Worm (Caenorhabditis elegans) whole organism, L1 larva: ENCODE measurements around the gene Y43F8B.11.

Experiments
- C04F5.9 ChIP-seq: sonication (generic microtip); optimal IDR thresholded peaks from 2 replicates; lab custom pipeline; 2016; ENCODE audit warnings: missing genetic modification characterization, missing compliant biosample characterization
- C16A3.4 ChIP-seq: fragments of 150-350 bp; optimal IDR thresholded peaks from 2 replicates; lab custom pipeline; 2014; ENCODE audit warnings: missing biosample characterization, missing genetic modification characterization
- Y116A8C.19 ChIP-seq: sonication (generic microtip); optimal IDR thresholded peaks from 2 replicates; lab custom pipeline; 2016; ENCODE audit warnings: missing compliant biosample characterization, missing genetic modification characterization, borderline replicate concordance
- alr-1 ChIP-seq: fragments of 200-800 bp; sonication (Bioruptor generic); optimal IDR thresholded peaks from 2 replicates; lab custom pipeline; 2018; ENCODE audit warnings: borderline replicate concordance, mild to moderate bottlenecking, missing genetic modification characterization, missing compliant biosample characterization
- ceh-8 ChIP-seq: fragments of 200-800 bp; sonication (Bioruptor generic); optimal IDR thresholded peaks from 2 replicates; lab custom pipeline; 2018; ENCODE audit warnings: mild to moderate bottlenecking, missing genetic modification characterization, moderate library complexity, missing compliant biosample characterization
- ceh-82 ChIP-seq, 3 experiments: fragments of 150-350 bp in 1 of 3; sonication (generic microtip) in 2 of 3; optimal IDR thresholded peaks; 2 replicates each; lab custom pipeline; 2014 to 2017; ENCODE audit warnings: missing biosample characterization in 3 of 3, missing genetic modification characterization in 3 of 3
- ceh-88 ChIP-seq: fragments of 200-800 bp; sonication (Bioruptor generic); IDR thresholded peaks from 2 replicates; pipeline ENCODE4 v1.3.6; 2022; ENCODE audit warnings: missing genetic modification characterization, missing compliant biosample characterization
- dpl-1 ChIP-seq, 3 experiments: fragments of 150-350 bp in 2 of 3; sonication (generic microtip) in 1 of 3; optimal IDR thresholded peaks; 2 replicates each; lab custom pipeline; 2014 to 2017; ENCODE audit warnings: missing biosample characterization in 3 of 3, missing genetic modification characterization in 3 of 3, missing genetic modification reagents in 3 of 3
- dsc-1 ChIP-seq: sonication (generic microtip); optimal IDR thresholded peaks from 2 replicates; lab custom pipeline; 2016; ENCODE audit warnings: mild to moderate bottlenecking, missing genetic modification characterization, missing compliant biosample characterization
- efl-1 ChIP-seq, 4 experiments: fragments of 150-350 bp; optimal IDR thresholded peaks in 3 of 4; peaks in 1 of 4; 1 replicate in 1 of 4; 2 replicates in 3 of 4; lab custom pipeline; 2014; ENCODE audit warnings: missing biosample characterization in 2 of 4, missing genetic modification characterization in 2 of 4, missing genetic modification reagents in 2 of 4
- efl-3 ChIP-seq: fragments of 200-800 bp; sonication (Bioruptor generic); optimal IDR thresholded peaks from 2 replicates; lab custom pipeline; 2018; ENCODE audit warnings: mild to moderate bottlenecking, missing genetic modification characterization, missing compliant biosample characterization
- egl-13 ChIP-seq: sonication (generic microtip); optimal IDR thresholded peaks from 2 replicates; lab custom pipeline; 2016; ENCODE audit warnings: missing genotype, missing genetic modification reagents, missing genetic modification characterization, missing compliant biosample characterization
- egl-27 ChIP-seq, 2 experiments: fragments of 150-350 bp in 1 of 2; sonication (generic microtip); optimal IDR thresholded peaks; 3 replicates each; lab custom pipeline; 2017 to 2018; ENCODE audit warnings: missing biosample characterization in 2 of 2, missing genetic modification characterization in 2 of 2, missing genetic modification reagents in 2 of 2
- elt-2 ChIP-seq: sonication (generic microtip); optimal IDR thresholded peaks from 2 replicates; lab custom pipeline; 2016; ENCODE audit warnings: missing genetic modification characterization, mild to moderate bottlenecking, inconsistent platforms, missing compliant biosample characterization, missing genetic modification reagents
- elt-3 ChIP-seq, 6 experiments: fragments of 150-350 bp in 1 of 6; sonication (generic microtip); optimal IDR thresholded peaks; 2 replicates each; lab custom pipeline; 2017 to 2018; ENCODE audit warnings: missing biosample characterization in 6 of 6, missing genetic modification characterization in 6 of 6, inconsistent platforms in 1 of 6
- fkh-4 ChIP-seq: sonication (generic microtip); optimal IDR thresholded peaks from 2 replicates; lab custom pipeline; 2016; ENCODE audit warnings: missing compliant biosample characterization, missing genetic modification characterization, borderline replicate concordance
- fkh-8 ChIP-seq: sonication (generic microtip); optimal IDR thresholded peaks from 2 replicates; lab custom pipeline; 2016; ENCODE audit warnings: mild to moderate bottlenecking, missing genetic modification characterization, missing compliant biosample characterization
- hlh-17 ChIP-seq: fragments of 200-800 bp; sonication (Bioruptor generic); optimal IDR thresholded peaks from 2 replicates; lab custom pipeline; 2018; ENCODE audit warnings: missing genetic modification characterization, mild to moderate bottlenecking, missing compliant biosample characterization, moderate library complexity, borderline replicate concordance
- hpl-2 ChIP-seq: fragments of 150-350 bp; optimal IDR thresholded peaks from 2 replicates; lab custom pipeline; 2014; ENCODE audit warnings: missing biosample characterization, missing genetic modification reagents, missing genetic modification characterization
- lin-35 ChIP-seq, 2 experiments: fragments of 150-350 bp; optimal IDR thresholded peaks; 2 replicates each; lab custom pipeline; 2014; ENCODE audit warnings: missing biosample characterization in 2 of 2, missing genetic modification characterization in 2 of 2, missing genetic modification reagents in 2 of 2
- lir-3 ChIP-seq: sonication (generic microtip); optimal IDR thresholded peaks from 2 replicates; lab custom pipeline; 2016; ENCODE audit warnings: mild to moderate bottlenecking, missing genetic modification characterization, moderate library complexity, missing compliant biosample characterization; ENCODE audit not compliant: poor library complexity
- lsy-2 ChIP-seq, 2 experiments: fragments of 150-350 bp; optimal IDR thresholded peaks; 2 replicates each; lab custom pipeline; 2014; ENCODE audit warnings: missing biosample characterization in 2 of 2, missing genetic modification characterization in 2 of 2
- mab-9 ChIP-seq: fragments of 200-800 bp; sonication (Bioruptor generic); IDR thresholded peaks from 2 replicates; pipeline ENCODE4 v1.3.6; 2022; ENCODE audit warnings: missing genetic modification reagents, missing genetic modification characterization, missing compliant biosample characterization
- mdl-1 ChIP-seq, 2 experiments: fragments of 150-350 bp; optimal IDR thresholded peaks; 2 replicates each; lab custom pipeline; 2014 to 2017; ENCODE audit warnings: missing biosample characterization in 2 of 2, missing genetic modification characterization in 2 of 2, inconsistent platforms in 1 of 2
- mef-2 ChIP-seq: fragments of 150-350 bp; optimal IDR thresholded peaks from 2 replicates; lab custom pipeline; 2014; ENCODE audit warnings: missing biosample characterization, missing genetic modification characterization
- nhr-11 ChIP-seq: fragments of 150-350 bp; optimal IDR thresholded peaks from 2 replicates; lab custom pipeline; 2014; ENCODE audit warnings: missing biosample characterization, missing genetic modification characterization
- nhr-12 ChIP-seq: sonication (generic microtip); optimal IDR thresholded peaks from 2 replicates; lab custom pipeline; 2017; ENCODE audit warnings: missing biosample characterization, missing genetic modification characterization
- nhr-19 ChIP-seq: fragments of 200-800 bp; sonication (Bioruptor generic); conservative IDR thresholded peaks from 2 replicates; pipeline ENCODE4 v1.3.6; 2022; ENCODE audit warnings: missing genetic modification characterization, missing compliant biosample characterization
- nhr-237 ChIP-seq: fragments of 150-350 bp; optimal IDR thresholded peaks from 2 replicates; lab custom pipeline; 2014; ENCODE audit warnings: missing biosample characterization, missing genetic modification characterization
- nhr-28 ChIP-seq: fragments of 150-350 bp; optimal IDR thresholded peaks from 2 replicates; lab custom pipeline; 2014; ENCODE audit warnings: missing biosample characterization, missing genetic modification characterization
- nhr-47 ChIP-seq: sonication (generic microtip); optimal IDR thresholded peaks from 2 replicates; lab custom pipeline; 2016; ENCODE audit warnings: mild to moderate bottlenecking, missing genetic modification characterization, moderate library complexity, missing compliant biosample characterization
- nhr-71 ChIP-seq: sonication (generic microtip); optimal IDR thresholded peaks from 2 replicates; lab custom pipeline; 2016; ENCODE audit warnings: mild to moderate bottlenecking, missing genetic modification characterization, moderate library complexity, missing compliant biosample characterization
- nhr-90 ChIP-seq: sonication (generic microtip); optimal IDR thresholded peaks from 2 replicates; lab custom pipeline; 2016; ENCODE audit warnings: mild to moderate bottlenecking, missing genetic modification characterization, missing compliant biosample characterization; ENCODE audit not compliant: poor library complexity
- pax-3 ChIP-seq: fragments of 200-800 bp; sonication (Bioruptor generic); optimal IDR thresholded peaks from 2 replicates; lab custom pipeline; 2018; ENCODE audit warnings: mild to moderate bottlenecking, missing genetic modification characterization, moderate library complexity, missing compliant biosample characterization
- pqm-1 ChIP-seq: sonication (generic microtip); optimal IDR thresholded peaks from 3 replicates; lab custom pipeline; 2017; ENCODE audit warnings: missing biosample characterization, missing genetic modification characterization
- sptf-1 ChIP-seq: fragments of 150-350 bp; optimal IDR thresholded peaks from 2 replicates; lab custom pipeline; 2014; ENCODE audit warnings: missing biosample characterization, missing genetic modification characterization
- sup-37 ChIP-seq: fragments of 200-800 bp; sonication (Bioruptor generic); optimal IDR thresholded peaks from 2 replicates; lab custom pipeline; 2018; ENCODE audit warnings: mild to moderate bottlenecking, missing genetic modification characterization, missing compliant biosample characterization
- swsn-7 ChIP-seq: sonication (generic microtip); optimal IDR thresholded peaks from 2 replicates; lab custom pipeline; 2016; ENCODE audit warnings: missing genetic modification characterization, missing compliant biosample characterization
- tbx-2 ChIP-seq: sonication (generic microtip); optimal IDR thresholded peaks from 2 replicates; lab custom pipeline; 2016; ENCODE audit warnings: missing genetic modification characterization, missing compliant biosample characterization
- tlp-1 ChIP-seq: fragments of 150-350 bp; optimal IDR thresholded peaks from 2 replicates; lab custom pipeline; 2014; ENCODE audit warnings: missing biosample characterization, missing genetic modification characterization
- unc-130 ChIP-seq: fragments of 150-350 bp; optimal IDR thresholded peaks from 2 replicates; lab custom pipeline; 2017; ENCODE audit warnings: missing biosample characterization, missing genetic modification characterization, inconsistent platforms
- unc-30 ChIP-seq: sonication (generic microtip); optimal IDR thresholded peaks from 2 replicates; lab custom pipeline; 2017; ENCODE audit warnings: missing biosample characterization, missing genetic modification characterization
- unc-62 ChIP-seq: fragments of 150-350 bp; optimal IDR thresholded peaks from 2 replicates; lab custom pipeline; 2014; ENCODE audit warnings: missing biosample characterization, missing genetic modification reagents, missing genetic modification characterization
- unc-86 ChIP-seq: sonication (generic microtip); optimal IDR thresholded peaks from 2 replicates; lab custom pipeline; 2016; ENCODE audit warnings: missing genetic modification characterization, missing compliant biosample characterization
- unc-98 ChIP-seq: fragments of 200-800 bp; sonication (Bioruptor generic); IDR thresholded peaks from 2 replicates; pipeline ENCODE4 v1.3.6; 2022; ENCODE audit warnings: missing genetic modification characterization, missing compliant biosample characterization
- vab-15 ChIP-seq: sonication (generic microtip); optimal IDR thresholded peaks from 2 replicates; lab custom pipeline; 2017; ENCODE audit warnings: missing genotype, mild to moderate bottlenecking, missing genetic modification characterization, missing compliant biosample characterization
- xbp-1 ChIP-seq: sonication (generic microtip); optimal IDR thresholded peaks from 2 replicates; lab custom pipeline; 2016; ENCODE audit warnings: missing genetic modification characterization, missing compliant biosample characterization
- zip-4 ChIP-seq: fragments of 200-800 bp; sonication (Bioruptor generic); optimal IDR thresholded peaks from 2 replicates; lab custom pipeline; 2018; ENCODE audit warnings: mild to moderate bottlenecking, missing genetic modification characterization, moderate library complexity, missing compliant biosample characterization
- ztf-4 ChIP-seq: fragments of 150-350 bp; optimal IDR thresholded peaks from 2 replicates; lab custom pipeline; 2014; ENCODE audit warnings: missing biosample characterization, missing genetic modification characterization

Gene Y43F8B.11

DNA sequence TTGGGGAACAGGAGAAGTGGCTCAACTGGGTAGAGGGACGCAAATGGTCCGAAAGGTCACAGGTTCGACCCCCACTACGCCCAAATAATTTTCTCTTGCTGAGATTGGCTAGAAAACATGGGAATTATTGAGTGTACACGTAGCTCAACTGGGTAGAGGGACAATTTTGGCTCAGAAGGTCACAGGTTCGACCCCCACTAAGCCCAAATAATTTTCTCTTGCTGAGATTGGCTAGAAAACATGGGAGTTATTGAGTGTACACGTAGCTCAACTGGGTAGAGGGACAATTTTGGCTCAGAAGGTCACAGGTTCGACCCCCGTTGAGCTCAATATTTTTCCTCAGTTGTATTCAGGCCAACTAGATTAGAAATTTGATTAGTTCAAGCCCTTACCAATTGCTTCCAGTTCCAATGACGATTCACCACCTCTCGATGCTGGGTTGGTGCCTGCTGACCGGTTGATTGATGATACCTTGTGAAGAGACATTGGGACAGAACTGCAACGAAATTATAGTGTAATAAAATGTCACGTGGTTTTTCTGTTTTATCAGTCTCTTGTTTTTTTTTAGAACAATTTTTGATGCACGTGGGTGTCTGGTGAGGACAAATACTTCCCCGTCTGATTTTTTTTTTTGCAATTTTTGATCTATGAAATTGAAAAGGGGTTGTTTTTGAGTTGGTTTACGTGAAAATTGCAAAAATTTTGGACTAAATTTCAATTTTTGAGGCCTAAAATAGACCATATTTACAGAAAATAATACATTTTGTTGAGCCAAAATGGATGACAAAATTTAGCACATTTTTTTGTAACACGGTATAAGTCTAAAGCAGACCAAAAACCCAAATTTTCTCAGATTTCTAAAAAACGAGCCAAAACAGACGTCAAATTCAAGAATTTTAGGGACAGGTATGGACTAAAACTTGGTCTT is 51.1 kb downstream of the Y43F8B.11 start (continued):
- TF ChIP-seq ceh-88 (no peak), elt-3 (tag; optimal IDR thresholded peaks at IDR 0.05; lab: Kevin White, UChicago) (peak in 2 of 6 experiments; percentile 7 to 8), tbx-2 (tag; lab: Kevin White, UChicago) (peak; percentile 49), fkh-8 (tag; lab: Kevin White, UChicago) (no peak), C04F5.9 (tag; lab: Kevin White, UChicago) (no peak), lir-3 (no peak), ztf-4 (tag; lab: Kevin White, UChicago) (no peak), mef-2 (tag; lab: Kevin White, UChicago) (peak; percentile 11), unc-86 (tag; lab: Kevin White, UChicago) (no peak), efl-3 (GFP tag; lab: Kevin White, UChicago) (no peak), sptf-1 (tag; lab: Kevin White, UChicago) (no peak), pax-3 (no peak), unc-98 (GFP tag; lab: Robert Waterston, UW) (no peak), nhr-71 (tag; lab: Kevin White, UChicago) (peak; percentile 83), nhr-28 (tag; lab: Kevin White, UChicago) (no peak), xbp-1 (tag; lab: Kevin White, UChicago) (peak; percentile 24), hpl-2 (GFP tag; lab: Kevin White, UChicago) (no peak), nhr-237 (no peak), fkh-4 (no peak), nhr-90 (tag; lab: Kevin White, UChicago) (peak; percentile 54), hlh-17 (no peak), mab-9 (GFP tag; lab: Robert Waterston, UW) (no peak), zip-4 (no peak), nhr-19 (GFP tag; lab: Robert Waterston, UW) (peak; percentile 84), lin-35 (GFP tag; optimal IDR thresholded peaks at IDR 0.05; lab: Kevin White, UChicago) (peak in 1 of 2 experiments; percentile 45), unc-62 (no peak), nhr-47 (tag; lab: Kevin White, UChicago) (peak; percentile 46), swsn-7 (tag; lab: Kevin White, UChicago) (no peak), elt-2 (peak; percentile 12), egl-27 (tag; optimal IDR thresholded peaks at IDR 0.05; lab: Kevin White, UChicago) (no peak), sup-37 (no peak), unc-30 (tag; lab: Kevin White, UChicago) (no peak), nhr-12 (no peak), lsy-2 (tag; optimal IDR thresholded peaks at IDR 0.05; lab: Kevin White, UChicago) (peak in 1 of 2 experiments; percentile 43), tlp-1 (tag; lab: Kevin White, UChicago) (no peak), Y116A8C.19 (tag; lab: Kevin White, UChicago) (no peak), ceh-82 (tag; optimal IDR thresholded peaks at IDR 0.05; lab: Kevin White, UChicago) (no peak), vab-15 (tag; lab: Kevin White, UChicago) (peak; percentile 83), efl-1 (optimal IDR thresholded peaks at IDR 0.05; lab: Kevin White, UChicago) (no peak), efl-1 (GFP tag; optimal IDR thresholded peaks at IDR 0.05 in 1 of 2; lab: Kevin White, UChicago) (peak in 1 of 2 experiments; percentile 69), pqm-1 (no peak), unc-130 (tag; lab: Kevin White, UChicago) (no peak), dpl-1 (GFP tag; optimal IDR thresholded peaks at IDR 0.05; lab: Kevin White, UChicago) (peak in 1 of 3 experiments; percentile 35), egl-13 (no peak), C16A3.4 (tag; lab: Kevin White, UChicago) (no peak), dsc-1 (tag; lab: Kevin White, UChicago) (no peak), mdl-1 (tag; optimal IDR thresholded peaks at IDR 0.05; lab: Kevin White, UChicago) (peak in 1 of 2 experiments; percentile 82), alr-1 (tag; lab: Kevin White, UChicago) (no peak), ceh-8 (GFP tag; lab: Kevin White, UChicago) (no peak), nhr-11 (no peak)
